Worm (Caenorhabditis elegans) whole organism, late embryonic: ENCODE measurements around the gene F45D3.1.

ENCODE experiments used
- K02D7.2 ChIP-seq: sonication (generic microtip); optimal IDR thresholded peaks from 2 replicates; lab custom pipeline; 2017; ENCODE audit warnings: mild to moderate bottlenecking, missing genetic modification characterization, missing compliant biosample characterization
- T23F11.4 ChIP-seq: fragments of 200-800 bp; sonication (Bioruptor generic); optimal IDR thresholded peaks from 2 replicates; lab custom pipeline; 2018; ENCODE audit warnings: mild to moderate bottlenecking, missing genetic modification characterization, missing compliant biosample characterization
- ama-1 ChIP-seq: fragments of 150-350 bp; optimal IDR thresholded peaks from 2 replicates; lab custom pipeline; 2014
- ceh-18 ChIP-seq: sonication (generic microtip); optimal IDR thresholded peaks from 2 replicates; lab custom pipeline; 2016; ENCODE audit warnings: missing genetic modification characterization, missing compliant biosample characterization
- ceh-2 ChIP-seq: sonication (generic microtip); optimal IDR thresholded peaks from 2 replicates; lab custom pipeline; 2016; ENCODE audit warnings: missing genotype, missing genetic modification characterization, missing compliant biosample characterization
- ceh-22 ChIP-seq: sonication (generic microtip); optimal IDR thresholded peaks from 2 replicates; lab custom pipeline; 2017; ENCODE audit warnings: missing biosample characterization, missing genetic modification characterization
- ceh-45 ChIP-seq: fragments of 200-800 bp; sonication (Bioruptor generic); IDR thresholded peaks from 2 replicates; pipeline ENCODE4 v1.3.6; 2022; ENCODE audit warnings: missing genetic modification reagents, missing genetic modification characterization, missing compliant biosample characterization
- ceh-48 ChIP-seq: sonication (generic microtip); optimal IDR thresholded peaks from 2 replicates; lab custom pipeline; 2016; ENCODE audit warnings: missing genetic modification characterization, inconsistent platforms, missing compliant biosample characterization
- ceh-6 ChIP-seq: fragments of 200-800 bp; sonication (Bioruptor generic); optimal IDR thresholded peaks from 2 replicates; lab custom pipeline; 2018; ENCODE audit warnings: mild to moderate bottlenecking, missing genetic modification characterization, missing compliant biosample characterization
- che-1 ChIP-seq: sonication (generic microtip); optimal IDR thresholded peaks from 2 replicates; lab custom pipeline; 2016; ENCODE audit warnings: mild to moderate bottlenecking, missing genetic modification characterization, missing compliant biosample characterization
- dmd-4 ChIP-seq: sonication (generic microtip); optimal IDR thresholded peaks from 2 replicates; lab custom pipeline; 2016; ENCODE audit warnings: borderline replicate concordance, missing genetic modification characterization, missing compliant biosample characterization
- dve-1 ChIP-seq: sonication (generic microtip); optimal IDR thresholded peaks from 2 replicates; lab custom pipeline; 2017; ENCODE audit warnings: antibody characterized with exemption, mild to moderate bottlenecking, missing genetic modification characterization, missing compliant biosample characterization
- elt-2 ChIP-seq: sonication (generic microtip); optimal IDR thresholded peaks from 2 replicates; lab custom pipeline; 2016; ENCODE audit warnings: missing genetic modification reagents, missing genetic modification characterization, missing compliant biosample characterization
- ets-4 ChIP-seq: sonication (generic microtip); optimal IDR thresholded peaks from 2 replicates; lab custom pipeline; 2016; ENCODE audit warnings: missing genetic modification characterization, missing compliant biosample characterization
- eyg-1 ChIP-seq: sonication (generic microtip); optimal IDR thresholded peaks from 2 replicates; lab custom pipeline; 2016; ENCODE audit warnings: missing genotype, missing genetic modification characterization, missing compliant biosample characterization
- fkh-10 ChIP-seq: fragments of 150-350 bp; optimal IDR thresholded peaks from 2 replicates; lab custom pipeline; 2014; ENCODE audit warnings: missing biosample characterization, missing genetic modification reagents, missing genetic modification characterization
- fkh-6 ChIP-seq: sonication (generic microtip); optimal IDR thresholded peaks from 2 replicates; lab custom pipeline; 2016; ENCODE audit warnings: missing genetic modification characterization, missing compliant biosample characterization
- hlh-8 ChIP-seq: sonication (generic microtip); optimal IDR thresholded peaks from 2 replicates; lab custom pipeline; 2016; ENCODE audit warnings: missing genotype, missing genetic modification characterization, missing compliant biosample characterization
- lim-6 ChIP-seq: sonication (generic microtip); optimal IDR thresholded peaks from 2 replicates; lab custom pipeline; 2016; ENCODE audit warnings: missing genetic modification characterization, missing compliant biosample characterization
- lin-11 ChIP-seq: fragments of 200-800 bp; sonication (Bioruptor generic); optimal IDR thresholded peaks from 2 replicates; lab custom pipeline; 2018; ENCODE audit warnings: mild to moderate bottlenecking, missing genetic modification characterization, missing compliant biosample characterization
- madf-2 ChIP-seq: sonication (generic microtip); optimal IDR thresholded peaks from 2 replicates; lab custom pipeline; 2017; ENCODE audit warnings: missing genetic modification characterization, missing compliant biosample characterization
- nhr-232 ChIP-seq: sonication (generic microtip); optimal IDR thresholded peaks from 2 replicates; lab custom pipeline; 2016; ENCODE audit warnings: missing genetic modification characterization, missing compliant biosample characterization
- npax-4 ChIP-seq: sonication (generic microtip); optimal IDR thresholded peaks from 2 replicates; lab custom pipeline; 2016; ENCODE audit warnings: missing genetic modification characterization, missing compliant biosample characterization
- pag-3 ChIP-seq: sonication (generic microtip); optimal IDR thresholded peaks from 2 replicates; lab custom pipeline; 2016; ENCODE audit warnings: missing compliant biosample characterization, missing genetic modification characterization, borderline replicate concordance
- pat-9 ChIP-seq: fragments of 200-800 bp; sonication (Bioruptor generic); optimal IDR thresholded peaks from 2 replicates; lab custom pipeline; 2018; ENCODE audit warnings: mild to moderate bottlenecking, missing genetic modification characterization, moderate library complexity, missing compliant biosample characterization
- rnt-1 ChIP-seq: sonication (generic microtip); optimal IDR thresholded peaks from 2 replicates; lab custom pipeline; 2016; ENCODE audit warnings: missing genetic modification characterization, missing compliant biosample characterization
- sox-4 ChIP-seq: sonication (generic microtip); optimal IDR thresholded peaks from 2 replicates; lab custom pipeline; 2017; ENCODE audit warnings: mild to moderate bottlenecking, missing genetic modification characterization, inconsistent platforms, missing compliant biosample characterization
- syd-9 ChIP-seq: sonication (generic microtip); optimal IDR thresholded peaks from 2 replicates; lab custom pipeline; 2016; ENCODE audit warnings: mild to moderate bottlenecking, missing genetic modification characterization, moderate library complexity, missing compliant biosample characterization
- unc-3 ChIP-seq, 2 experiments: fragments of 200-800 bp in 1 of 2; sonication (Bioruptor generic) in 1 of 2; sonication (generic microtip) in 1 of 2; conservative IDR thresholded peaks in 1 of 2; optimal IDR thresholded peaks in 1 of 2; 2 replicates each; pipeline versions ENCODE4 v1.3.6 to Lab custom; 2016 to 2022; ENCODE audit warnings: missing compliant biosample characterization in 2 of 2, missing genetic modification characterization in 2 of 2, missing genetic modification reagents in 1 of 2
- unc-55 ChIP-seq: sonication (generic microtip); optimal IDR thresholded peaks from 2 replicates; lab custom pipeline; 2017; ENCODE audit warnings: missing biosample characterization, missing genetic modification reagents, missing genetic modification characterization
- zip-5 ChIP-seq: sonication (generic microtip); optimal IDR thresholded peaks from 2 replicates; lab custom pipeline; 2016; ENCODE audit warnings: missing genetic modification characterization, missing compliant biosample characterization

F45D3.1 gene

DNA sequence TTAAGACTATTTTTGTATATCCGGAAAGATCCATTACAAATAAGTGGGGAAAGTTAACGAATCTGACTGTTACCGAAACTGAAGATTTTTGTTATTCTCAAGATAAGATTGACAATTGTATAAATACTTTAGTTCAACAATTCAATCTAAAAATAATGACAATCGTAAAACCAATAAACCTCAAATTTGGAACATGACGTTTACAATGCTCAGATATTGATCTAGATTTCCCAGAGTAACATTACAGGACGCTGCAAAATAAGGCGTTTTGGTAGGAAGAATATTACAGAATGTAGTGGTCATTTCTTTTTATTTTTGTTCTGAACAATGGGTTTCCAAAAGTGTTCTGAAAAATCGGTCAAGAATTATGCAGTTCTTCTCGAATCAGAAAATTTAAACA is at the start of gene F45D3.1:
Gene F45D3.1, plus strand, starts transcription at position 301 of the 400 bp plus-strand sequence.
- TF ChIP-seq ets-4 (no peak), pat-9 (tag; lab: Kevin White, UChicago) (no peak), T23F11.4 (no peak), unc-3 (GFP tag; conservative IDR thresholded peaks at IDR 0.05; lab: Robert Waterston, UW) (no peak), unc-3 (tag; optimal IDR thresholded peaks at IDR 0.05; lab: Kevin White, UChicago) (no peak)

DNA sequence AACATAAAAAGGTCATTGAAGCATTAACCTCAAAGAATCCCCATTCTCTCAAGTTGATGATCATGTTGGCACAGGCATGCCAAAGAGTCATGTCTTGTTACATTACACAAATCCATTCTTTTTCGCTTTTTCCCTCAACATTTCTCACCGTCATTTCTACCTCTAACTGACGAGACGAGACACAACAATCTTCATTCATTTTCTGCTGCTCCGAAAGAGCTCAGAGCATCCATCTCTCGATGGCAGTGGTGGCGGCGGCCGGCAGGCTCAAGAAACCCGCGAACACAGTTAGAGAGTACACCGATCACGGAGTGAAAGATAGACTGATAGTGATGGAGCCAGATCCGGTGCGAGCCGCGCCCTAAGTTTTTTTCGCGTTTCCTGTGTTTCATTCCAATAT is 49.7 kb upstream of the F45D3.1 start:
- TF ChIP-seq rnt-1 = no peak
- TF ChIP-seq ceh-18 (tag; lab: Kevin White, UChicago) = peak; percentile 69
- peak; percentile 33 for TF ChIP-seq unc-55 (GFP tag; lab: Kevin White, UChicago)

DNA sequence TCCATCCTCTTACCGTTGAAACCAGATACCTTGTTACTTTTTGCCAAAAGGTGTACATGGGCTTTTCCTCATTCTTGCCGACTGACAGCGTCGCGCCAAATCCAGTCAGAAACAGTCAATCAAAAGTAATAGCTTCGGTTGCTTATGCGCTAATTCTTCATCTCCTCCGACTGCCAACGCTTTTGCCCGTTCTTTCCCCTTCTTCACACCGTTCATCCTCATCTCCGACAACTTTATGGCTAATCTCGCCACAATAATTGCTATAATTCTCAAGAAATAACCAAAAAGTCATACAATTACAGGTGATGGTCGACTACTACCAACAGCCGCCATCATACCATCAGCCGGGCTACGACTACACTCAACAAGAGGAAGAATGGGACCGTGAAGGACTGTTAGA is 48.7 kb upstream of the F45D3.1 start, which contains the start of gene atn-1:
Gene atn-1, plus strand, starts transcription at position 301 of the 400 bp plus-strand sequence.
- TF ChIP-seq che-1 (tag; lab: Kevin White, UChicago) = no peak

DNA sequence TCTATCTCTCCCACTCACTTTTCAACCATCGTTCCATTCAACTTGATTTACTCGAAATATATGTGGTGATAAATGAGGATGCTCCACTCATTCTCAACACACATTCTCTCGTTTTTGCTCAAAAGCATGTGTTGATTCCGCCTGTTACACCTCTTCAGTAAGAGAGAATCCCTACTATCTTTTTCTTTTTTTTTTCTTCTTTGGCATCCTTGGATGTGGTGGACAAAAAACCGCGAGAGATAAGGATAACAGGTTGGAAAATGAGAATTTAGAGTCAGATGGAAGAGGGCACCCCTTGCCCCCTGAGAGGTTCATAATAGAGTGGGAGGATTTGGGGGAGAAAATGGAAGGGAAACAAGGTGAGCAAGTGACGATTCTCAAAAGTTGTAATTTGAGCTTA is 47.9 kb upstream of the F45D3.1 start:
- TF ChIP-seq ceh-18 (tag; lab: Kevin White, UChicago) = peak; percentile 49
- no peak for TF ChIP-seq syd-9 (tag; lab: Kevin White, UChicago)

DNA sequence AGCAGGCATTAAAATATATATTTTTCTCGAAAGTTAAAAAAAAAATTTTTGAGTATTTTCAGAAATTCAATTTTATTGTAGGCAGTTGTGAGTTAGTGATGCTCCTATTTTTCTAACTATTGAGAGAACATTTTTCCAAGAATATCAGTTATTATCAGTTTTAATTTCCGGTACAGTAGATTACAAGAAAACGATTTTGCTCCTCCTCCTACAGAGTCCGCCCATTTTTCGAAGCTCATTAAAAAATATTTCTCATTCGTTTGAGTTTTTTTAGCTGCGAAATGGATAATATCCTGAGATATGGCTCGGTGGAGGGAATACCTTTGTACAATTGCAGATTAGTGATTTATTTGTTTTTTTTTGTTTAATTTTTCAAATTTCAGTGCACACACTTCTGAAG is 42.3 kb upstream of the F45D3.1 start, which contains the start of gene srt-39:
Gene srt-39, plus strand, starts transcription at position 301 of the 400 bp plus-strand sequence.
- TF ChIP-seq T23F11.4 = no peak
- TF ChIP-seq pag-3 (tag; lab: Kevin White, UChicago) = no peak
- no peak for TF ChIP-seq ceh-22 (tag; lab: Kevin White, UChicago)
- no peak for TF ChIP-seq dmd-4
- TF ChIP-seq eyg-1 (tag; lab: Kevin White, UChicago) = no peak
- no peak for TF ChIP-seq madf-2 (tag; lab: Kevin White, UChicago)
- no peak for TF ChIP-seq ceh-45 (GFP tag; lab: Robert Waterston, UW)
- TF ChIP-seq lim-6 (tag; lab: Kevin White, UChicago) = no peak
- no peak for TF ChIP-seq fkh-6 (tag; lab: Kevin White, UChicago)
- no peak for TF ChIP-seq nhr-232 (tag; lab: Kevin White, UChicago)
- no peak for TF ChIP-seq elt-2 (tag; lab: Kevin White, UChicago)

DNA sequence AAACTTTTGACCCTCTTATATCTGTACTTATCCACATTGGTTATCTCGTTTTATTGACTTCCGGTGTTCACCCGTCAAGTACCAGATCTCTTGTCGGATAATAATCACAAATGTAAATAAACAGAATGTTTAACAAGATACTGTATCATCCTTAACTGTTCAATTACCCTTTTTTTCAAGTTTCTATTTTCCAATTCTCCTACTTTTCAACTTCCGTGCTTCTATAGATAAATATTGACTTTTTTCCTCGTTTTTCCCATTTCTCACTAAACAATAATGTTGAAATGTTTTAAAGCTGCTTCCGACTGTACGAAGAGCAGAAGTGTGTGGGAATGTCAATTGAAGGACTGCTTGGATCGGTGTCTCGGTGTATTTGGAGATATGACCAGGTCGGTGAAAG is 39.9 kb upstream of the F45D3.1 start, which contains the start of gene inx-11:
Gene inx-11, plus strand, starts transcription at position 301 of the 400 bp plus-strand sequence.
- no peak for TF ChIP-seq hlh-8 (tag; lab: Kevin White, UChicago)
- TF ChIP-seq zip-5 = no peak
- TF ChIP-seq npax-4 = no peak
- TF ChIP-seq ceh-22 (tag; lab: Kevin White, UChicago) = no peak
- TF ChIP-seq che-1 (tag; lab: Kevin White, UChicago) = no peak
- no peak for TF ChIP-seq K02D7.2 (tag; lab: Kevin White, UChicago)
- no peak for TF ChIP-seq dve-1
- TF ChIP-seq pag-3 (tag; lab: Kevin White, UChicago) = no peak
- TF ChIP-seq fkh-10 (GFP tag; lab: Kevin White, UChicago) = no peak
- no peak for TF ChIP-seq ceh-6 (GFP tag; lab: Kevin White, UChicago)
- TF ChIP-seq ama-1 = no peak
- no peak for TF ChIP-seq ceh-48 (tag; lab: Kevin White, UChicago)
- no peak for TF ChIP-seq ceh-2 (tag; lab: Kevin White, UChicago)
- no peak for TF ChIP-seq ets-4
- TF ChIP-seq madf-2 (tag; lab: Kevin White, UChicago) = no peak
- no peak for TF ChIP-seq rnt-1
- no peak for TF ChIP-seq sox-4
- no peak for TF ChIP-seq lin-11 (tag; lab: Kevin White, UChicago)
- TF ChIP-seq, all 69 proteins: peak for 0
